Fruit fly (Drosophila melanogaster): ENCODE results near the gene CG3071.

- no peak for TF ChIP-seq CG8478 (optimal IDR thresholded peaks at IDR 0.05)
- TF ChIP-seq CTCF (optimal IDR thresholded peaks at IDR 0.05): no peak
Observed at dm6 chrX:2303771-2304513, 41.3 kb downstream of the CG3071 start.

Measured in S2 (cell line).